Fruit fly (Drosophila melanogaster) whole organism, larva: ENCODE results near the gene CG18649.

Source experiments
- noc ChIP-seq: fragments of 200-800 bp; sonication (Bioruptor generic); optimal IDR thresholded peaks from 3 replicates; lab custom pipeline; 2019; ENCODE audit warnings: missing biosample characterization, mild to moderate bottlenecking, missing genetic modification characterization, moderate library complexity

Gene CG18649

dm6 chr3L:15079278-15079677, 25.3 kb upstream of the CG18649 start:
- TF ChIP-seq noc (tag; lab: Kevin White, UChicago) = no peak

dm6 chr3L:15078347-15078746, 24.4 kb upstream of the CG18649 start, which contains the start of gene Or71a:
Gene Or71a, minus strand, starts transcription at chr3L:15078447.
- TF ChIP-seq noc (tag; lab: Kevin White, UChicago) = no peak

dm6 chr3L:15076380-15076779, 22.4 kb upstream of the CG18649 start:
- no peak for TF ChIP-seq noc (tag; lab: Kevin White, UChicago)

- no peak for TF ChIP-seq noc (tag; lab: Kevin White, UChicago)
Measured at dm6 chr3L:15073680-15074079, 19.7 kb upstream of the CG18649 start.

- no peak for TF ChIP-seq noc (tag; lab: Kevin White, UChicago)
Measured at dm6 chr3L:15072149-15072548, 18.2 kb upstream of the CG18649 start.

dm6 chr3L:15064877-15065276, 10.9 kb upstream of the CG18649 start, which contains the start of gene Sytbeta:
Gene Sytbeta, minus strand, starts transcription at chr3L:15064977.
- TF ChIP-seq noc (tag; lab: Kevin White, UChicago) = no peak

dm6 chr3L:15061605-15062004, 7.7 kb upstream of the CG18649 start, which contains the start of gene CG13460:
Gene CG13460, minus strand, starts transcription at chr3L:15061705.
- no peak for TF ChIP-seq noc (tag; lab: Kevin White, UChicago)

- no peak for TF ChIP-seq noc (tag; lab: Kevin White, UChicago)
Measured at dm6 chr3L:15054477-15054876, 542 bp upstream of the CG18649 start, which contains the start of gene EAChm. Gene EAChm, plus strand, starts transcription at chr3L:15054777.

dm6 chr3L:15053251-15053650, 684 bp downstream of the CG18649 start, which contains the start of gene CG43680:
Gene CG43680, minus strand, starts transcription at chr3L:15053351.
- TF ChIP-seq noc (tag; lab: Kevin White, UChicago) = no peak

- no peak for TF ChIP-seq noc (tag; lab: Kevin White, UChicago)
Measured at dm6 chr3L:15052390-15052789, 1.5 kb downstream of the CG18649 start, which contains the start of gene CG13461. Gene CG13461, minus strand, starts transcription at chr3L:15052490.

dm6 chr3L:15051325-15051724, 2.6 kb downstream of the CG18649 start, which contains the start of gene CG43679:
Gene CG43679, minus strand, starts transcription at chr3L:15051425.
- no peak for TF ChIP-seq noc (tag; lab: Kevin White, UChicago)

- TF ChIP-seq noc (tag; lab: Kevin White, UChicago) = no peak
Measured at dm6 chr3L:15050706-15051105, 3.2 kb downstream of the CG18649 start, which contains the start of gene CG12310. Gene CG12310, minus strand, starts transcription at chr3L:15050806.

- no peak for TF ChIP-seq noc (tag; lab: Kevin White, UChicago)
Measured at dm6 chr3L:15050109-15050508, 3.8 kb downstream of the CG18649 start, which contains the start of gene CG18581. Gene CG18581, minus strand, starts transcription at chr3L:15050209.

- TF ChIP-seq noc (tag; lab: Kevin White, UChicago) = no peak
Measured at dm6 chr3L:15049395-15049794, 4.5 kb downstream of the CG18649 start, which contains the start of gene CG43678. Gene CG43678, minus strand, starts transcription at chr3L:15049495.

- TF ChIP-seq noc (tag; lab: Kevin White, UChicago) = no peak
Measured at dm6 chr3L:15048091-15048490, 5.8 kb downstream of the CG18649 start.

dm6 chr3L:15047606-15048005, 6.3 kb downstream of the CG18649 start:
- TF ChIP-seq noc (tag; lab: Kevin White, UChicago) = no peak

- no peak for TF ChIP-seq noc (tag; lab: Kevin White, UChicago)
Measured at dm6 chr3L:15045114-15045513, 8.8 kb downstream of the CG18649 start.
